Worm (Caenorhabditis elegans): ENCODE results near the gene str-181.

ce11 chrV:12704077-12704476 is 14.4 kb downstream of the str-181 start, which contains the start of gene R11D1.1:
- TF ChIP-seq lin-35 (GFP tag; optimal IDR thresholded peaks at IDR 0.05): no peak
- no peak for TF ChIP-seq lin-39 (tag; optimal IDR thresholded peaks at IDR 0.05)
- no peak for TF ChIP-seq ceh-8 (GFP tag; optimal IDR thresholded peaks at IDR 0.05)
- no peak for TF ChIP-seq nhr-11 (tag; optimal IDR thresholded peaks at IDR 0.05)
- TF ChIP-seq dpl-1 (GFP tag; optimal IDR thresholded peaks at IDR 0.05): no peak

Measured in whole organism, L1 larva.